Fruit fly (Drosophila melanogaster) whole organism, pupa: ENCODE data around the gene CG42505.

Experiments used
- CG10348 ChIP-seq: fragments of 200-800 bp; sonication (Bioruptor generic); IDR thresholded peaks from 2 replicates; pipeline ENCODE4 v1.3.6; 2022; ENCODE audit warnings: missing biosample characterization, missing genetic modification characterization
- CG12605 ChIP-seq: fragments of 200-800 bp; sonication (Bioruptor generic); IDR thresholded peaks from 2 replicates; pipeline ENCODE4 v1.3.6; 2022; ENCODE audit warnings: missing biosample characterization, missing genetic modification characterization
- CG13204 ChIP-seq: fragments of 200-800 bp; sonication (Bioruptor generic); optimal IDR thresholded peaks from 2 replicates; lab custom pipeline; 2018; ENCODE audit warnings: missing biosample characterization, mild to moderate bottlenecking, missing genetic modification characterization, moderate library complexity
- CG14655 ChIP-seq: fragments of 200-800 bp; sonication (Bioruptor generic); optimal IDR thresholded peaks from 3 replicates; lab custom pipeline; 2017; ENCODE audit warnings: mild to moderate bottlenecking, missing biosample characterization, missing genetic modification reagents, missing genetic modification characterization
- CG15710 ChIP-seq: fragments of 200-800 bp; sonication (Bioruptor generic); optimal IDR thresholded peaks from 2 replicates; lab custom pipeline; 2018; ENCODE audit warnings: missing biosample characterization, mild to moderate bottlenecking, missing genetic modification characterization, moderate library complexity
- CG17806 ChIP-seq: fragments of 200-800 bp; sonication (Bioruptor generic); optimal IDR thresholded peaks from 2 replicates; lab custom pipeline; 2018; ENCODE audit warnings: missing biosample characterization, mild to moderate bottlenecking, missing genetic modification characterization, moderate library complexity
- CG32121 ChIP-seq: fragments of 200-800 bp; sonication (Bioruptor generic); IDR thresholded peaks from 2 replicates; pipeline ENCODE4 v1.3.6; 2022; ENCODE audit warnings: missing biosample characterization, missing genetic modification characterization
- CG34367 ChIP-seq: fragments of 200-800 bp; sonication (Bioruptor generic); optimal IDR thresholded peaks from 2 replicates; lab custom pipeline; 2018; ENCODE audit warnings: missing biosample characterization, mild to moderate bottlenecking, missing genetic modification characterization
- CG4496 ChIP-seq: fragments of 200-800 bp; sonication (Bioruptor generic); IDR thresholded peaks from 3 replicates; pipeline ENCODE4 v1.3.6; 2022; ENCODE audit warnings: missing biosample characterization, missing genetic modification characterization
- CG8159 ChIP-seq: fragments of 200-800 bp; sonication (Bioruptor generic); optimal IDR thresholded peaks from 3 replicates; lab custom pipeline; 2018; ENCODE audit warnings: missing biosample characterization, mild to moderate bottlenecking, missing genetic modification characterization, moderate library complexity
- CG8301 ChIP-seq: fragments of 200-800 bp; sonication (Bioruptor generic); optimal IDR thresholded peaks from 2 replicates; lab custom pipeline; 2018; ENCODE audit warnings: missing biosample characterization, mild to moderate bottlenecking, missing genetic modification characterization
- CG9948 ChIP-seq: fragments of 200-800 bp; sonication (Bioruptor generic); optimal IDR thresholded peaks from 2 replicates; lab custom pipeline; 2018; ENCODE audit warnings: missing biosample characterization, mild to moderate bottlenecking, missing genetic modification characterization, moderate library complexity
- D1 ChIP-seq: fragments of 200-800 bp; sonication (Bioruptor generic); optimal IDR thresholded peaks from 2 replicates; lab custom pipeline; 2018; ENCODE audit warnings: missing biosample characterization, mild to moderate bottlenecking, missing genetic modification characterization, moderate library complexity
- EcR ChIP-seq: fragments of 200-800 bp; sonication (Bioruptor generic); optimal IDR thresholded peaks from 3 replicates; lab custom pipeline; 2019; ENCODE audit warnings: missing biosample characterization, missing genetic modification characterization, mild to moderate bottlenecking, moderate library complexity, missing genetic modification reagents
- Ets98B ChIP-seq: fragments of 200-800 bp; sonication (Bioruptor generic); IDR thresholded peaks from 2 replicates; pipeline ENCODE4 v1.3.6; 2022; ENCODE audit warnings: missing biosample characterization, missing genetic modification characterization
- Pif1A ChIP-seq: fragments of 200-800 bp; sonication (Bioruptor generic); optimal IDR thresholded peaks from 3 replicates; lab custom pipeline; 2016; ENCODE audit warnings: missing biosample characterization, missing genetic modification characterization
- Pif1B ChIP-seq: fragments of 200-800 bp; sonication (Bioruptor generic); optimal IDR thresholded peaks from 3 replicates; lab custom pipeline; 2016; ENCODE audit warnings: missing biosample characterization, missing genetic modification characterization
- Snoo ChIP-seq: fragments of 200-800 bp; sonication (Bioruptor generic); optimal IDR thresholded peaks from 3 replicates; lab custom pipeline; 2017; ENCODE audit warnings: missing biosample characterization, mild to moderate bottlenecking, missing genetic modification characterization, inconsistent platforms
- fd96Ca ChIP-seq: fragments of 200-800 bp; sonication (Bioruptor generic); IDR thresholded peaks from 3 replicates; pipeline ENCODE4 v1.3.6; 2022; ENCODE audit warnings: missing biosample characterization, missing genetic modification characterization
- gl ChIP-seq: fragments of 200-800 bp; sonication (Bioruptor generic); optimal IDR thresholded peaks from 2 replicates; lab custom pipeline; 2018; ENCODE audit warnings: missing biosample characterization, mild to moderate bottlenecking, missing genetic modification characterization
- rn ChIP-seq: fragments of 200-800 bp; sonication (Bioruptor generic); IDR thresholded peaks from 2 replicates; pipeline ENCODE4 v1.3.6; 2022; ENCODE audit warnings: missing biosample characterization, missing genetic modification characterization

The CG42505 gene

DNA sequence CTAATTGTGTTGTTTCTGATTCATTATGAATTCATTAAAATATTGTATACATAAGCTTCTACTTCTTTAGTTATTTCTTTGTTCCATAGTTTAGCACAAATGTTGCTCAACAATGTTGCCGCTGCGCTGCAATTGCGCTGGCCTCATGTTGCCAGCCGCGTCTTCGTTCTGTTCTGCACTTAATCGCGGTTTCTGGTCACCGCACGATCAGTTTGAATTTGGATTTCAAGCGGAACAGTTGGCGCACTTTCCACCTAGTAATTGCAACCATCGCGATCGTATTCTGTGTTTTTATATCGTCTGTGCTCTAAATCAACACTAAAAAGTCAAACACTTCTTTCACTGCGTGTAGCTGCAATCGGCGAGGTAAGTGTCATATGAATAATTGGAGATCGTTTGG lies 32.5 kb downstream of the CG42505 start, which contains the start of gene Ect3:
Ect3 (plus strand) TSS at position 205 of the 400 bp plus-strand sequence.
- TF ChIP-seq CG12605 (GFP tag; lab: Robert Waterston, UW) (0 out of 2 replicates have a peak, but pooled peaks have one; percentile 26), Pif1B (GFP tag; lab: Kevin White, UChicago) (no peak), Snoo (tag; lab: Kevin White, UChicago) (no peak), EcR (GFP tag; lab: Kevin White, UChicago) (no peak)

DNA sequence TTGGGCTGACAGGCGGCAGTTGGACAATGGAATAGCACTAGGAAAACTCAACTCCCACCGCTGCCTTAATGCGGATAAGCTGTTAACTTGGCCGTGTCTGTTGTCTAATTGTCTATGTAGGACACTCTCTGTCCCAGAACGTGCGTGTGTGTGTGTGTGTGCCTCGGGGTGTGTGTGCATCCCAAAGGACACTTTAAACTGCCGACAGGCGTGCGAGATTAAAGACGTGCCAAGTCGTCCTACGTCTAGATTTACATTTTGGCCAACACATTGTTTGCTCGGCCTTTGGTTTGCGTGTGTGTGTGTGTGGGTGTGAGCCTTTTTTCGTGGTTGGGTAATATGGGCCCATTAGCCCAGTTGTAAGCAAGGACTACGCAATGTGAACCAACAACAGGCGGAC lies 33.4 kb downstream of the CG42505 start:
- TF ChIP-seq Pif1B (GFP tag; lab: Kevin White, UChicago) = no peak
- TF ChIP-seq CG34367 (tag; lab: Kevin White, UChicago) = no peak
- no peak for TF ChIP-seq CG8159 (tag; lab: Kevin White, UChicago)
- no peak for TF ChIP-seq CG15710 (tag; lab: Kevin White, UChicago)
- TF ChIP-seq rn (GFP tag; lab: Robert Waterston, UW) = no peak
- no peak for TF ChIP-seq EcR (GFP tag; lab: Kevin White, UChicago)
- no peak for TF ChIP-seq CG4496 (GFP tag; lab: Robert Waterston, UW)
- TF ChIP-seq D1 (tag; lab: Kevin White, UChicago) = no peak
- no peak for TF ChIP-seq CG32121
- no peak for TF ChIP-seq CG12605 (GFP tag; lab: Robert Waterston, UW)
- no peak for TF ChIP-seq CG14655 (GFP tag; lab: Kevin White, UChicago)
- TF ChIP-seq Snoo (tag; lab: Kevin White, UChicago) = no peak
- TF ChIP-seq, all 21 proteins: peak for 0

DNA sequence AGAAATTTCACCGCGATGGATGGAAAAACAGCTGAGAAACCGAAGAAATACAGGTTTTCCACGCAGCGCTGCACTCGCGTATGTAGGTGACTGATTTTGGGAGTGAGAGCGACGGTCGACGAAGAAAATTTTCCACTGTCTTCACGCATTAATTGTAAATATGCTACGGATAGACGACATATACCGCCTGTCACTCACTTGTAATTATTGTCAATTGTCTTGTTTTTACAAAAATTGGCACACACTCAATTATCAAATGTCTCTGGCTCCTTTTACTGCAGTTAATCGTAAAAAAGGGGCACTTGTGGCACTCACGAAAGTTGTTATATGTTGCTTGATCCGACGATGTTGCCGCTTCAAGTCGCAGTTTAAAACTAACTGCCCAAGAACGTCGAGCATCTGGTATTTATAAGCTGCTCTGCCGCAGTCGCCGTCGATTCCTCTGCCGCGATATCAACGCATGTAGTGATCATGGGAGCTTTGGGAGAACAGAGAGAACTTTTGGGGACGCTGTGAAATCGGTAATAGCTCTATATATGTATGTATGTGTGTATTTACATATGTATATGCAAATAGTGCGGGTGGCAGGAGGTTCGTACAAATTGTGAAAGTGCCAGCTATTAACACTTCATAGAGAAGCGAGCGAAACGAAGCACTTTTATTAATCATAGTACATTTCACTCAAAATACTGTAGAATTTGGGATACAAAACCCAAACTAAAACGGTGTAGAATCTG lies 38.5 kb downstream of the CG42505 start, which contains the start of gene mfas:
mfas (minus strand) TSS at position 382 of the 737 bp plus-strand sequence.
- peak; percentile 37 for TF ChIP-seq Pif1A (GFP tag; lab: Kevin White, UChicago)
- peak; percentile 51 for TF ChIP-seq Pif1B (GFP tag; lab: Kevin White, UChicago)
- TF ChIP-seq CG14655 (GFP tag; lab: Kevin White, UChicago) = no peak
- TF ChIP-seq CG4496 (GFP tag; lab: Robert Waterston, UW) = 0 out of 3 replicates have a peak, but pooled peaks have one; percentile 38
- peak; percentile 58 for TF ChIP-seq EcR (GFP tag; lab: Kevin White, UChicago)
- 0 out of 2 replicates have a peak, but pooled peaks have one; percentile 9 for TF ChIP-seq CG12605 (GFP tag; lab: Robert Waterston, UW)
- peak; percentile 21 for TF ChIP-seq CG13204
- peak; percentile 3 for TF ChIP-seq Snoo (tag; lab: Kevin White, UChicago)
- TF ChIP-seq gl = no peak

DNA sequence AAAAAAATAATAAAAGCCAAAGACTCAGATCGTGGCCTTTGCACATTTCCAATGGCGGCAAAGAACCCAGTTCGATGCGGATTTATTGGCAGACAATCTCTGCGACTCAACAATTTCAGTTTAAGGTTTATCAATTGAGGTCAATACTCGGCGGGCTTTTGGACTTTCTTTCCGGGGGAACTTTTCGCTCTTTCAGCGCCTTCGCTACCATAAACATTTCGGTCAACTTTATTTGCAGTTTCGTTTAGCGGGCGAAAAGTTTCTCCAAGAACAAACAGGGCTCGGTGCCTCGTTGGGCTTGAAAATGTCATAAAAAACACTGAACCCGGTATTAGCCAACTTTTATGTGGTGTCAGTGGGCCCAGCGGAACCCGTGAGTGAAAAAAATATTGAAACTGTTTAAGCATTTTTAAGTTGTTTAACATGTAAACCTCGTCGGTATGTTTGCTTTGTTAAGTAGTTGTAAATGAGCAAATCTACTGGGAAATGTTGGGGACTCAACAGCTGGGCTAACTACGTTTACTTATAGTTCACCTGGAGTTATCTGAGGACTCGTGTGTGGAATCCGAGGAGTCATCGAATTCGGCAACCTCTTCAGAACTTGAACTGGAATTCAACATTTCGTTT lies 39.9 kb downstream of the CG42505 start:
- no peak for TF ChIP-seq D1 (tag; lab: Kevin White, UChicago)
- TF ChIP-seq CG12605 (GFP tag; lab: Robert Waterston, UW) = no peak
- no peak for TF ChIP-seq Ets98B (GFP tag; lab: Robert Waterston, UW)
- no peak for TF ChIP-seq CG34367 (tag; lab: Kevin White, UChicago)
- TF ChIP-seq CG4496 (GFP tag; lab: Robert Waterston, UW) = no peak
- TF ChIP-seq Snoo (tag; lab: Kevin White, UChicago) = no peak

DNA sequence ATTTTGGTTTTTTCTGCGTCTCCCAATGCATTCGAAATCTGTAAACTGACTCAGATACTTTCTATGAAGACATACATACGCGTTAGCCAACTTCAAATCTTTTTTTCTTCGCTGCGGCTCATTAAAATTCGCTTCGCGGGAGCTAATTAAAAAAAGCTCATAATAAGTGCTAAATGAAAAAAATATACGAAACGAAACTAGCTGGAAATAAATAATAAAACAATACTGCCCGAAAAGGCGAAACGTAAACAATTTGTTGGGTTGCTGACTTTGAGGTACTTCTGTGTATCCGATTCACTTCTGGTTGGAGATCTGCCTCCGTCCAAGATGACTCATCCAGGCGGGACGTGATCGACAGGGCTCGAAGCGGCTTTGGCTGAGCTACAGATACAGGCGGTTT lies 41.6 kb downstream of the CG42505 start:
- TF ChIP-seq gl (no peak), CG13204 (peak; percentile 42), EcR (GFP tag; lab: Kevin White, UChicago) (no peak), Pif1B (GFP tag; lab: Kevin White, UChicago) (no peak), Pif1A (GFP tag; lab: Kevin White, UChicago) (no peak)

DNA sequence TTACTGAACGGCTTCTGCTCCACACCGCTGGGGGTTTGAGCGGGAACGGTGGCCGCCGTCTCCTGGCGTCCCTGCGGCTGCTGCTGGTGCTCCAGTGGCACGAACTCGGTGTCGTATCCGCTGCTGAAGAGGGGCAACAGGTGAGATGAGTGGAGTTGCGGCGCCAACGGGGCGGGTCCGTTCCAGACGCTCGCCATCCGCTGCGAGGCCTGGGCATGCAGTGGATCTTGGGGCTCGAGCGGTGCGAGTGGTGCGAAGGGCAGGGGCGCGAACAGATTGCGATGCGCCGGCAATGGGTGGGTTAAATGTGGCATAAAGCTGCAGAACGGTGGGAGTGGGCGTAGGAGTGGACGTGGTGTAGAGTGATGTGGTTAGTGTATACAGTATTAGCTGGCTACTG lies 42.4 kb downstream of the CG42505 start:
- peak; percentile 87 for TF ChIP-seq CG13204
- no peak for TF ChIP-seq Pif1A (GFP tag; lab: Kevin White, UChicago)

DNA sequence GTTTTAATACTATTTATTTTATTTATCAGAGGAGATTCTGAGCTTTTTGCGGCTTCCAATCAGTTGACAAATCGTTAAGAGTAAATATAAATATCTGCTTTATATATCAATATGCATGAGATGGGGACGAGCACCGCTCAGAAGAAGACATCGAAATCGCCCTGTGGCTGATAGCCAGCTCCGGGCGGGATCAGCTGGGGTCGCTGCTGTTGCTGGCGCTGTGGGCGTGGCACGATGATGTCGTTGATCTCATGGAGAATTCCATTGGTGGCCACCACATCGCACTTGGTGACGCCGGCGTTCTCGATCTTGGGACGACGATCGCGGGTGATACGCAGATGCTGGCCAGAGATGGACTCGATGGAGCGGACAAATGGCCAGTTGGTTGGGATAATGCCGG lies 46.7 kb downstream of the CG42505 start:
- TF ChIP-seq EcR (GFP tag; lab: Kevin White, UChicago) (peak; percentile 79), CG10348 (GFP tag; lab: Robert Waterston, UW) (no peak)
- TF ChIP-seq, all 21 proteins: peak for 1

DNA sequence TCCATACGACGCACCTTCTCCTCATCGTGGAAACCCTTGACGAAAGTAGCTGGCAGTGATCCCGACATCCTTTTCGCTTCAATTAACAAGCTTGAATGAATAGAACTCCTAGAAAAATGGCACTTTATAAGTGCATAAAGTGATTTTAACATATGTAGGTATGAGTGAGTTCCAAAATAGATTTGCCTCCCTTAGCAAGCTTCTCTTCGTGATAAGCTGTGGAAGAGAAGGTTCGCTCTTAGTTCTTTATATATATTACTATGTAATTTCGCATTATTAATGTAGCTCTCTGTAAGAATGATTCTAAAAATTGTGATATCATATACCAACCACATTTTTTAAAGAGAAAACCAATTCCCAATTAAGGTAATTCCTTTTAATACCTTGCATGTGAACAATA lies 47.1 kb downstream of the CG42505 start, which contains the start of gene CG3397:
CG3397 (minus strand) TSS at position 101 of the 400 bp plus-strand sequence.
- TF ChIP-seq CG15710 (tag; lab: Kevin White, UChicago) = no peak
- no peak for TF ChIP-seq fd96Ca (GFP tag; lab: Robert Waterston, UW)
- no peak for TF ChIP-seq CG8159 (tag; lab: Kevin White, UChicago)
- TF ChIP-seq CG32121 = no peak
- no peak for TF ChIP-seq D1 (tag; lab: Kevin White, UChicago)
- TF ChIP-seq CG12605 (GFP tag; lab: Robert Waterston, UW) = no peak
- no peak for TF ChIP-seq gl
- TF ChIP-seq CG17806 (tag; lab: Kevin White, UChicago) = no peak
- no peak for TF ChIP-seq Pif1B (GFP tag; lab: Kevin White, UChicago)
- TF ChIP-seq CG4496 (GFP tag; lab: Robert Waterston, UW) = no peak
- TF ChIP-seq CG9948 = no peak
- TF ChIP-seq CG8301 (tag; lab: Kevin White, UChicago) = no peak
- TF ChIP-seq CG14655 (GFP tag; lab: Kevin White, UChicago) = no peak
- TF ChIP-seq rn (GFP tag; lab: Robert Waterston, UW) = no peak
- TF ChIP-seq Snoo (tag; lab: Kevin White, UChicago) = no peak
- no peak for TF ChIP-seq CG13204
- no peak for TF ChIP-seq Ets98B (GFP tag; lab: Robert Waterston, UW)
- no peak for TF ChIP-seq CG10348 (GFP tag; lab: Robert Waterston, UW)
- TF ChIP-seq EcR (GFP tag; lab: Kevin White, UChicago) = no peak
